1 fruit fly cellular context compared by ENCODE assay signal in genomic region chr2L:3629466-3629865, dm6.
TF ChIP-seq lines count a peak whose summit lies in the region.

No protein-coding gene starts in this region.

TF ChIP-seq in whole organism, embryonic, 481 proteins besides CTCF, POLR2A, EP300 and RAD21 (continued from another document and continues in another):
- TF ChIP-seq sqz (GFP tag; optimal IDR thresholded peaks at IDR 0.05; lab: Kevin White, UChicago) (no peak), Opbp (GFP tag; IDR thresholded peaks at IDR 0.05; lab: Robert Waterston, UW; ENCODE audit: partially characterized antibody) (no peak), Dfd (GFP tag; optimal IDR thresholded peaks at IDR 0.05; lab: Kevin White, UChicago) (no peak), Doc2 (GFP tag; IDR thresholded peaks at IDR 0.05; lab: Robert Waterston, UW) (no peak), NC2β (GFP tag; optimal IDR thresholded peaks at IDR 0.05; lab: Kevin White, UChicago) (no peak), gsb (GFP tag; IDR thresholded peaks at IDR 0.05; lab: Robert Waterston, UW) (no peak), NfI (GFP tag; optimal IDR thresholded peaks at IDR 0.05; lab: Kevin White, UChicago) (peak; percentile 8), chm (GFP tag; IDR thresholded peaks at IDR 0.05; lab: Robert Waterston, UW) (no peak), CG9817 (tag; optimal IDR thresholded peaks at IDR 0.05; lab: Kevin White, UChicago) (no peak), CG4328 (GFP tag; optimal IDR thresholded peaks at IDR 0.05; lab: Kevin White, UChicago) (no peak), lov (optimal IDR thresholded peaks at IDR 0.05; lab: Kevin White, UChicago) (no peak), lov (GFP tag; IDR thresholded peaks at IDR 0.05; lab: Robert Waterston, UW) (no peak), CG2199 (GFP tag; IDR thresholded peaks at IDR 0.05; lab: Robert Waterston, UW) (no peak), BtbVII (GFP tag; optimal IDR thresholded peaks at IDR 0.05; lab: Kevin White, UChicago) (no peak), CG13624 (GFP tag; optimal IDR thresholded peaks at IDR 0.05; lab: Kevin White, UChicago) (peak; percentile 56), ap (GFP tag; IDR thresholded peaks at IDR 0.05; lab: Robert Waterston, UW) (no peak), CG17328 (GFP tag; IDR thresholded peaks at IDR 0.05; lab: Robert Waterston, UW) (no peak), sisA (GFP tag; IDR thresholded peaks at IDR 0.05; lab: Robert Waterston, UW) (peak; percentile 34; the same call in 1 of the 2 replicates), CG18599 (GFP tag; optimal IDR thresholded peaks at IDR 0.05; lab: Kevin White, UChicago) (peak; percentile 28), bsh (GFP tag; optimal IDR thresholded peaks at IDR 0.05; lab: Kevin White, UChicago) (no peak), pzg (GFP tag; optimal IDR thresholded peaks at IDR 0.05; lab: Kevin White, UChicago) (no peak), CG10979 (tag; optimal IDR thresholded peaks at IDR 0.05; lab: Kevin White, UChicago) (no peak), zf30C (GFP tag; optimal IDR thresholded peaks at IDR 0.05; lab: Kevin White, UChicago) (no peak), yki (optimal IDR thresholded peaks at IDR 0.05; lab: Kevin White, UChicago) (no peak), dmrt11E (tag; optimal IDR thresholded peaks at IDR 0.05; lab: Kevin White, UChicago) (no peak), az2 (GFP tag; optimal IDR thresholded peaks at IDR 0.05; lab: Kevin White, UChicago) (peak; percentile 13), Dip2 (GFP tag; IDR thresholded peaks at IDR 0.05; lab: Robert Waterston, UW) (no peak), Eip74EF (GFP tag; optimal IDR thresholded peaks at IDR 0.05; lab: Kevin White, UChicago) (no peak), z (GFP tag; IDR thresholded peaks at IDR 0.05; lab: Robert Waterston, UW) (no peak), CG4424 (GFP tag; optimal IDR thresholded peaks at IDR 0.05; lab: Kevin White, UChicago) (peak; percentile 26), CG11247 (GFP tag; IDR thresholded peaks at IDR 0.05; lab: Robert Waterston, UW) (peak; percentile 40; the same call in 1 of the 2 replicates), knrl (GFP tag; IDR thresholded peaks at IDR 0.05; lab: Robert Waterston, UW; ENCODE audit: partially characterized antibody) (no peak), CG13296 (GFP tag; optimal IDR thresholded peaks at IDR 0.05; lab: Kevin White, UChicago) (no peak), cad (GFP tag; optimal IDR thresholded peaks at IDR 0.05; lab: Kevin White, UChicago) (no peak), nmo (GFP tag; optimal IDR thresholded peaks at IDR 0.05; lab: Kevin White, UChicago) (no peak), CG9932 (GFP tag; IDR thresholded peaks at IDR 0.05; lab: Robert Waterston, UW) (peak; percentile 70), ftz-f1 (GFP tag; optimal IDR thresholded peaks at IDR 0.05; lab: Kevin White, UChicago) (no peak), unpg (GFP tag; optimal IDR thresholded peaks at IDR 0.05; lab: Kevin White, UChicago) (peak; percentile 29), ham (GFP tag; IDR thresholded peaks at IDR 0.05; lab: Robert Waterston, UW) (no peak), CG10565 (GFP tag; optimal IDR thresholded peaks at IDR 0.05; lab: Kevin White, UChicago) (no peak), ro (GFP tag; IDR thresholded peaks at IDR 0.05; lab: Robert Waterston, UW) (no peak), Fer3 (tag; optimal IDR thresholded peaks at IDR 0.05; lab: Kevin White, UChicago) (peak; percentile 43), H15 (GFP tag; IDR thresholded peaks at IDR 0.05; lab: Robert Waterston, UW) (peak; percentile 48; the same call in 1 of the 3 replicates), caup (GFP tag; optimal IDR thresholded peaks at IDR 0.05; lab: Kevin White, UChicago; ENCODE audit: severe bottlenecking) (peak; percentile 12), Fer1 (GFP tag; optimal IDR thresholded peaks at IDR 0.05; lab: Kevin White, UChicago) (no peak), en (GFP tag; optimal IDR thresholded peaks at IDR 0.05; lab: Kevin White, UChicago) (no peak), H2.0 (GFP tag; IDR thresholded peaks at IDR 0.05; lab: Robert Waterston, UW) (no peak), CG4820 (GFP tag; optimal IDR thresholded peaks at IDR 0.05; lab: Kevin White, UChicago) (no peak), CG15479 (GFP tag; optimal IDR thresholded peaks at IDR 0.05; lab: Kevin White, UChicago) (no peak), B-H1 (GFP tag; IDR thresholded peaks at IDR 0.05; lab: Robert Waterston, UW) (no peak), CkIIα-i1 (GFP tag; IDR thresholded peaks at IDR 0.05; lab: Robert Waterston, UW) (no peak), peb (GFP tag; IDR thresholded peaks at IDR 0.05; lab: Robert Waterston, UW) (no peak), Adf1 (GFP tag; IDR thresholded peaks at IDR 0.05; lab: Robert Waterston, UW) (peak; percentile 44), Hand (GFP tag; optimal IDR thresholded peaks at IDR 0.05; lab: Kevin White, UChicago) (no peak), CG7556 (GFP tag; optimal IDR thresholded peaks at IDR 0.05; lab: Kevin White, UChicago) (no peak), corto (GFP tag; optimal IDR thresholded peaks at IDR 0.05; lab: Kevin White, UChicago) (no peak), croc (GFP tag; conservative IDR thresholded peaks at IDR 0.05; lab: Robert Waterston, UW) (no peak), CG14441 (GFP tag; IDR thresholded peaks at IDR 0.05; lab: Robert Waterston, UW) (peak; percentile 49), NFAT (GFP tag; IDR thresholded peaks at IDR 0.05; lab: Robert Waterston, UW) (peak; percentile 54), tgo (GFP tag; IDR thresholded peaks at IDR 0.05; lab: Robert Waterston, UW) (no peak; the same call in 2 of the 3 replicates), tx (GFP tag; optimal IDR thresholded peaks at IDR 0.05; lab: Kevin White, UChicago) (no peak), ara (GFP tag; IDR thresholded peaks at IDR 0.05; lab: Robert Waterston, UW) (0 out of 2 replicates have a peak, but pooled peaks have one; percentile 27), unc-4 (GFP tag; IDR thresholded peaks at IDR 0.05; lab: Robert Waterston, UW; ENCODE audit: partially characterized antibody) (no peak), stwl (tag; optimal IDR thresholded peaks at IDR 0.05; lab: Kevin White, UChicago) (no peak), CG17186 (GFP tag; optimal IDR thresholded peaks at IDR 0.05; lab: Kevin White, UChicago) (no peak), kah (GFP tag; optimal IDR thresholded peaks at IDR 0.05; lab: Kevin White, UChicago) (no peak), CG2889 (GFP tag; IDR thresholded peaks at IDR 0.05; lab: Robert Waterston, UW) (no peak), CG6272 (GFP tag; IDR thresholded peaks at IDR 0.05; lab: Robert Waterston, UW) (no peak), odd (GFP tag; optimal IDR thresholded peaks at IDR 0.05; lab: Kevin White, UChicago) (peak; percentile 38), crp (GFP tag; optimal IDR thresholded peaks at IDR 0.05; lab: Kevin White, UChicago) (no peak), CG10267 (tag; optimal IDR thresholded peaks at IDR 0.05; lab: Kevin White, UChicago) (peak; percentile 1), E2f1 (GFP tag; IDR thresholded peaks at IDR 0.05; lab: Robert Waterston, UW) (peak; percentile 34; the same call in 1 of the 2 replicates), HLH3B (GFP tag; IDR thresholded peaks at IDR 0.05; lab: Robert Waterston, UW) (no peak), shn (GFP tag; optimal IDR thresholded peaks at IDR 0.05; lab: Kevin White, UChicago) (no peak), Dip3 (GFP tag; optimal IDR thresholded peaks at IDR 0.05; lab: Kevin White, UChicago) (peak; percentile 40), Side (GFP tag; optimal IDR thresholded peaks at IDR 0.05; lab: Kevin White, UChicago) (no peak), CG10462 (GFP tag; optimal IDR thresholded peaks at IDR 0.05; lab: Kevin White, UChicago) (no peak), CG17829 (tag; optimal IDR thresholded peaks at IDR 0.05; lab: Kevin White, UChicago) (no peak), PHDP (tag; optimal IDR thresholded peaks at IDR 0.05; lab: Kevin White, UChicago) (peak; percentile 34), Trl (optimal IDR thresholded peaks at IDR 0.05; lab: Kevin White, UChicago) (no peak), Trl (GFP tag; optimal IDR thresholded peaks at IDR 0.05; lab: Kevin White, UChicago) (no peak), CG43689 (GFP tag; IDR thresholded peaks at IDR 0.05; lab: Robert Waterston, UW) (no peak), CG11093 (GFP tag; IDR thresholded peaks at IDR 0.05; lab: Robert Waterston, UW) (no peak), YL-1 (GFP tag; optimal IDR thresholded peaks at IDR 0.05; lab: Kevin White, UChicago) (no peak), sim (GFP tag; IDR thresholded peaks at IDR 0.05; lab: Robert Waterston, UW) (no peak), Oli (tag; optimal IDR thresholded peaks at IDR 0.05; lab: Kevin White, UChicago) (no peak), CG10431 (GFP tag; optimal IDR thresholded peaks at IDR 0.05; lab: Kevin White, UChicago) (no peak), ranshi (GFP tag; IDR thresholded peaks at IDR 0.05; lab: Robert Waterston, UW) (peak; percentile 46; the same call in 1 of the 2 replicates), CG11398 (GFP tag; optimal IDR thresholded peaks at IDR 0.05; lab: Kevin White, UChicago) (no peak), CG14050 (GFP tag; IDR thresholded peaks at IDR 0.05; lab: Robert Waterston, UW) (no peak), grn (GFP tag; optimal IDR thresholded peaks at IDR 0.05; lab: Kevin White, UChicago) (no peak), usp (GFP tag; optimal IDR thresholded peaks at IDR 0.05; lab: Kevin White, UChicago) (no peak), CG13123 (GFP tag; optimal IDR thresholded peaks at IDR 0.05; lab: Kevin White, UChicago) (no peak), h (optimal IDR thresholded peaks at IDR 0.05; lab: Kevin White, UChicago) (no peak), chinmo (GFP tag; IDR thresholded peaks at IDR 0.05; lab: Robert Waterston, UW; ENCODE audit: partially characterized antibody) (0 out of 4 replicates have a peak, but pooled peaks have one; percentile 42), emc (GFP tag; optimal IDR thresholded peaks at IDR 0.05; lab: Kevin White, UChicago) (no peak), Sin3A (optimal IDR thresholded peaks at IDR 0.05; lab: Kevin White, UChicago) (no peak), CG17802 (tag; optimal IDR thresholded peaks at IDR 0.05; lab: Kevin White, UChicago) (no peak), fd96Cb (tag; optimal IDR thresholded peaks at IDR 0.05; lab: Kevin White, UChicago) (no peak), disco-r (GFP tag; optimal IDR thresholded peaks at IDR 0.05; lab: Kevin White, UChicago) (no peak), CG6254 (GFP tag; optimal IDR thresholded peaks at IDR 0.05; lab: Kevin White, UChicago) (no peak), gem (tag; optimal IDR thresholded peaks at IDR 0.05; lab: Kevin White, UChicago) (peak; percentile 63), wor (GFP tag; IDR thresholded peaks at IDR 0.05; lab: Robert Waterston, UW) (no peak), CG14667 (GFP tag; IDR thresholded peaks at IDR 0.05; lab: Robert Waterston, UW) (no peak), bowl (GFP tag; IDR thresholded peaks at IDR 0.05; lab: Robert Waterston, UW) (no peak), CHES-1-like (GFP tag; optimal IDR thresholded peaks at IDR 0.05; lab: Kevin White, UChicago) (no peak), CG8478 (optimal IDR thresholded peaks at IDR 0.05; lab: Kevin White, UChicago) (no peak), CG11695 (GFP tag; IDR thresholded peaks at IDR 0.05; lab: Robert Waterston, UW) (peak; percentile 65; the same call in 2 of the 3 replicates), CG1602 (GFP tag; optimal IDR thresholded peaks at IDR 0.05; lab: Kevin White, UChicago) (no peak), CG15601 (tag; optimal IDR thresholded peaks at IDR 0.05; lab: Kevin White, UChicago) (no peak), danr (GFP tag; IDR thresholded peaks at IDR 0.05; lab: Robert Waterston, UW) (peak; percentile 32; the same call in 1 of the 2 replicates), CG7963 (GFP tag; IDR thresholded peaks at IDR 0.05; lab: Robert Waterston, UW; ENCODE audit: partially characterized antibody) (no peak), wdn (GFP tag; IDR thresholded peaks at IDR 0.05; lab: Robert Waterston, UW) (no peak), CG7928 (GFP tag; optimal IDR thresholded peaks at IDR 0.05; lab: Kevin White, UChicago) (no peak), CG34422 (GFP tag; IDR thresholded peaks at IDR 0.05; lab: Robert Waterston, UW) (peak; percentile 43; the same call in 1 of the 3 replicates), Dll (GFP tag; IDR thresholded peaks at IDR 0.05; lab: Robert Waterston, UW; ENCODE audit: partially characterized antibody) (no peak), D19B (GFP tag; optimal IDR thresholded peaks at IDR 0.05; lab: Kevin White, UChicago) (peak; percentile 38), CG8089 (GFP tag; optimal IDR thresholded peaks at IDR 0.05; lab: Kevin White, UChicago) (no peak), zfh2 (GFP tag; optimal IDR thresholded peaks at IDR 0.05; lab: Kevin White, UChicago) (peak; percentile 14), sna (GFP tag; IDR thresholded peaks at IDR 0.05; lab: Robert Waterston, UW; ENCODE audit: partially characterized antibody) (no peak), NK7.1 (GFP tag; optimal IDR thresholded peaks at IDR 0.05; lab: Kevin White, UChicago) (no peak), sens-2 (GFP tag; IDR thresholded peaks at IDR 0.05; lab: Robert Waterston, UW) (no peak), B-H2 (GFP tag; optimal IDR thresholded peaks at IDR 0.05; lab: Kevin White, UChicago) (no peak), CG6813 (GFP tag; optimal IDR thresholded peaks at IDR 0.05; lab: Kevin White, UChicago) (no peak), CG9797 (GFP tag; optimal IDR thresholded peaks at IDR 0.05; lab: Kevin White, UChicago) (no peak), CG4282 (GFP tag; optimal IDR thresholded peaks at IDR 0.05; lab: Kevin White, UChicago) (no peak), NC2α (GFP tag; optimal IDR thresholded peaks at IDR 0.05; lab: Kevin White, UChicago) (no peak), CG7786 (GFP tag; optimal IDR thresholded peaks at IDR 0.05; lab: Kevin White, UChicago) (peak; percentile 12), hth (optimal IDR thresholded peaks at IDR 0.05; lab: Kevin White, UChicago) (no peak), aop (GFP tag; IDR thresholded peaks at IDR 0.05; lab: Robert Waterston, UW) (no peak), nom (GFP tag; optimal IDR thresholded peaks at IDR 0.05; lab: Kevin White, UChicago) (peak; percentile 63), CG42726 (GFP tag; IDR thresholded peaks at IDR 0.05; lab: Robert Waterston, UW; ENCODE audit: partially characterized antibody) (no peak), btn (GFP tag; optimal IDR thresholded peaks at IDR 0.05; lab: Kevin White, UChicago) (no peak), Scr (GFP tag; IDR thresholded peaks at IDR 0.05; lab: Robert Waterston, UW; ENCODE audit: partially characterized antibody) (no peak), sima (GFP tag; optimal IDR thresholded peaks at IDR 0.05; lab: Kevin White, UChicago) (no peak), jumu (GFP tag; optimal IDR thresholded peaks at IDR 0.05; lab: Kevin White, UChicago) (no peak), CG11723 (GFP tag; optimal IDR thresholded peaks at IDR 0.05; lab: Kevin White, UChicago) (no peak)
